Worm (Caenorhabditis elegans) whole organism, L3 larva: ENCODE measurements around the gene unc-8.

Experiments used
- ZK546.5 ChIP-seq: sonication (generic microtip); optimal IDR thresholded peaks from 2 replicates; lab custom pipeline; 2017; ENCODE audit warnings: missing biosample characterization, missing genetic modification characterization
- aly-2 ChIP-seq: fragments of 150-350 bp; optimal IDR thresholded peaks from 2 replicates; lab custom pipeline; 2014; ENCODE audit warnings: missing biosample characterization, missing genetic modification characterization
- ama-1 ChIP-seq: fragments of 150-350 bp; optimal IDR thresholded peaks from 2 replicates; lab custom pipeline; 2018
- ceh-82 ChIP-seq: fragments of 150-350 bp; optimal IDR thresholded peaks from 2 replicates; lab custom pipeline; 2014; ENCODE audit warnings: missing biosample characterization, missing genetic modification characterization
- ceh-9 ChIP-seq: sonication (generic microtip); optimal IDR thresholded peaks from 2 replicates; lab custom pipeline; 2018; ENCODE audit warnings: missing biosample characterization, missing genetic modification characterization
- fos-1 ChIP-seq: fragments of 150-350 bp; optimal IDR thresholded peaks from 2 replicates; lab custom pipeline; 2014; ENCODE audit warnings: missing biosample characterization, missing genetic modification characterization
- jun-1 ChIP-seq: fragments of 150-350 bp; optimal IDR thresholded peaks from 2 replicates; lab custom pipeline; 2014; ENCODE audit warnings: missing biosample characterization, missing genetic modification reagents, missing genetic modification characterization
- nhr-12 ChIP-seq: fragments of 150-350 bp; optimal IDR thresholded peaks from 2 replicates; lab custom pipeline; 2014; ENCODE audit warnings: missing biosample characterization, missing genetic modification characterization
- nhr-237 ChIP-seq: fragments of 150-350 bp; optimal IDR thresholded peaks from 2 replicates; lab custom pipeline; 2014; ENCODE audit warnings: missing biosample characterization, missing genetic modification characterization
- nhr-28 ChIP-seq: fragments of 150-350 bp; optimal IDR thresholded peaks from 2 replicates; lab custom pipeline; 2014; ENCODE audit warnings: missing biosample characterization, missing genetic modification characterization
- snpc-4 ChIP-seq: fragments of 150-350 bp; optimal IDR thresholded peaks from 2 replicates; lab custom pipeline; 2014; ENCODE audit warnings: missing biosample characterization, missing genetic modification characterization
- tbx-2 ChIP-seq: sonication (generic microtip); optimal IDR thresholded peaks from 2 replicates; lab custom pipeline; 2016; ENCODE audit warnings: mild to moderate bottlenecking, missing genetic modification characterization, missing compliant biosample characterization
- unc-62 ChIP-seq: fragments of 150-350 bp; sonication (generic microtip); optimal IDR thresholded peaks from 4 replicates; lab custom pipeline; 2014; ENCODE audit warnings: missing biosample characterization, missing genetic modification reagents, missing genetic modification characterization
- ztf-11 ChIP-seq: fragments of 150-350 bp; optimal IDR thresholded peaks from 2 replicates; lab custom pipeline; 2014; ENCODE audit warnings: missing biosample characterization, missing genetic modification characterization

DNA sequence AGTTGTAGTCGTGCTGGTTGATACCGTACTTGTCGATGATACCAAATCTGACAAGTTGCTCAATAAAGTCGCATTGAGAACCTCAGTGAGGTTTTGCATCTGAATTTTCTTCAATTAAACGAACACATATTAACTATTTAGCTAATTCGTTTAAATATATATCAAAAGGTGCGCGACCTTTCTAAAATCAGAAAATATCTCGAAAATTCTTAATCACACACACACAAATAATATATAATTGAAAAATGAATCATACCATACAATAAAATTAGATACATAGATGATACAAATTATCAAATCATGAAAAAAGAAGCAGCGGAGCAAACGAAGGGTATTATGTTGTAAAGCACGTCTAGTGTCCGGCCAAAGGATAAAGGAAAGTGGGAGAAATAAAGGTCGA lies 31.3 kb downstream of the unc-8 start, which contains the start of gene D2024.5:
- TF ChIP-seq aly-2 = no peak
- TF ChIP-seq snpc-4 (tag; lab: Kevin White, UChicago) = no peak
- TF ChIP-seq nhr-237 (tag; lab: Kevin White, UChicago) = no peak
- TF ChIP-seq unc-62 (GFP tag; lab: Kevin White, UChicago) = no peak
- TF ChIP-seq nhr-12 (tag; lab: Kevin White, UChicago) = no peak
- no peak for TF ChIP-seq jun-1 (tag; lab: Kevin White, UChicago)
- TF ChIP-seq ZK546.5 (tag; lab: Kevin White, UChicago) = no peak
- no peak for TF ChIP-seq nhr-28 (tag; lab: Kevin White, UChicago)
- TF ChIP-seq ztf-11 = no peak
- TF ChIP-seq ceh-82 = no peak
- no peak for TF ChIP-seq ceh-9 (tag; lab: Kevin White, UChicago)
- no peak for TF ChIP-seq fos-1 (tag; lab: Kevin White, UChicago)
- TF ChIP-seq ama-1 (lab: Kevin White, UChicago) = no peak
- no peak for TF ChIP-seq tbx-2
